Fruit fly (Drosophila melanogaster) whole organism, embryonic: ENCODE results near the gene LanB1.

Source experiments
- Aef1 ChIP-seq: fragments of 200-800 bp; sonication (Bioruptor generic); IDR thresholded peaks from 3 replicates; pipeline ENCODE4 v1.3.6; 2022; ENCODE audit warnings: missing biosample characterization, missing genetic modification characterization
- Antp ChIP-seq: fragments of 200-800 bp; sonication (Bioruptor generic); optimal IDR thresholded peaks from 3 replicates; lab custom pipeline; 2016; ENCODE audit warnings: missing biosample characterization, missing genetic modification characterization
- CG10209 ChIP-seq: fragments of 200-800 bp; sonication (Bioruptor generic); optimal IDR thresholded peaks from 3 replicates; lab custom pipeline; 2017; ENCODE audit warnings: missing biosample characterization, mild to moderate bottlenecking, missing genetic modification characterization, missing genetic modification reagents
- CG10979 ChIP-seq: fragments of 200-800 bp; sonication (Bioruptor generic); optimal IDR thresholded peaks from 2 replicates; lab custom pipeline; 2018; ENCODE audit warnings: missing biosample characterization, mild to moderate bottlenecking, missing genetic modification characterization, moderate library complexity
- CG11093 ChIP-seq: fragments of 200-800 bp; sonication (Bioruptor generic); IDR thresholded peaks from 3 replicates; pipeline ENCODE4 v1.3.6; 2022; ENCODE audit warnings: missing biosample characterization, missing genetic modification characterization
- CG1233 ChIP-seq: fragments of 200-800 bp; sonication (Bioruptor generic); optimal IDR thresholded peaks from 4 replicates; lab custom pipeline; 2018; ENCODE audit warnings: missing biosample characterization, mild to moderate bottlenecking, missing genetic modification characterization
- CG1647 ChIP-seq: fragments of 200-800 bp; sonication (Bioruptor generic); optimal IDR thresholded peaks from 3 replicates; lab custom pipeline; 2016; ENCODE audit warnings: missing biosample characterization, missing genetic modification characterization
- CG16779 ChIP-seq: fragments of 200-800 bp; sonication (Bioruptor generic); IDR thresholded peaks from 2 replicates; pipeline ENCODE4 v1.3.6; 2022; ENCODE audit warnings: missing biosample characterization, missing genetic modification characterization
- CG17328 ChIP-seq: fragments of 200-800 bp; sonication (Bioruptor generic); IDR thresholded peaks from 2 replicates; pipeline ENCODE4 v1.3.6; 2022; ENCODE audit warnings: missing biosample characterization, missing genetic modification characterization
- CG17612 ChIP-seq: fragments of 200-800 bp; sonication (Bioruptor generic); IDR thresholded peaks from 2 replicates; pipeline ENCODE4 v1.3.6; 2022; ENCODE audit warnings: missing biosample characterization, missing genetic modification characterization
- CG17829 ChIP-seq: fragments of 200-800 bp; optimal IDR thresholded peaks from 2 replicates; lab custom pipeline; 2019; ENCODE audit warnings: missing biosample characterization, mild to moderate bottlenecking, missing genetic modification characterization, moderate library complexity
- CG2120 ChIP-seq: fragments of 200-800 bp; sonication (Bioruptor generic); optimal IDR thresholded peaks from 3 replicates; lab custom pipeline; 2016; ENCODE audit warnings: missing biosample characterization, missing genetic modification characterization
- CG2199 ChIP-seq: fragments of 200-800 bp; sonication (Bioruptor generic); IDR thresholded peaks from 3 replicates; pipeline ENCODE4 v1.3.6; 2022; ENCODE audit warnings: missing biosample characterization, missing genetic modification characterization
- CG31388 ChIP-seq: fragments of 200-800 bp; sonication (Bioruptor generic); optimal IDR thresholded peaks from 2 replicates; lab custom pipeline; 2016; ENCODE audit warnings: missing biosample characterization, missing genetic modification characterization
- CG34224 ChIP-seq: fragments of 200-800 bp; sonication (Bioruptor generic); IDR thresholded peaks from 3 replicates; pipeline ENCODE4 v1.3.6; 2022; ENCODE audit warnings: missing biosample characterization, missing genetic modification characterization; ENCODE audit not compliant: partially characterized antibody
- CG3847 ChIP-seq: fragments of 200-800 bp; sonication (Bioruptor generic); IDR thresholded peaks from 2 replicates; pipeline ENCODE4 v1.3.6; 2022; ENCODE audit warnings: missing biosample characterization, missing genetic modification characterization
- CG43689 ChIP-seq: fragments of 200-800 bp; sonication (Bioruptor generic); IDR thresholded peaks from 2 replicates; pipeline ENCODE4 v1.3.6; 2022; ENCODE audit warnings: missing biosample characterization, missing genetic modification characterization
- CG4424 ChIP-seq: fragments of 200-800 bp; sonication (Bioruptor generic); optimal IDR thresholded peaks from 3 replicates; lab custom pipeline; 2016; ENCODE audit warnings: missing biosample characterization, missing genetic modification characterization
- CG6272 ChIP-seq: fragments of 200-800 bp; sonication (Bioruptor generic); IDR thresholded peaks from 2 replicates; pipeline ENCODE4 v1.3.6; 2022; ENCODE audit warnings: missing biosample characterization, missing genetic modification characterization
- CG6683 ChIP-seq: fragments of 200-800 bp; sonication (Bioruptor generic); optimal IDR thresholded peaks from 2 replicates; lab custom pipeline; 2017; ENCODE audit warnings: missing biosample characterization, mild to moderate bottlenecking, missing genetic modification characterization, missing genetic modification reagents
- CG7556 ChIP-seq: fragments of 200-800 bp; sonication (Bioruptor generic); optimal IDR thresholded peaks from 2 replicates; lab custom pipeline; 2017; ENCODE audit warnings: missing biosample characterization, mild to moderate bottlenecking, missing genetic modification characterization
- CG8281 ChIP-seq: fragments of 200-800 bp; sonication (Bioruptor generic); optimal IDR thresholded peaks from 2 replicates; lab custom pipeline; 2018; ENCODE audit warnings: missing biosample characterization, mild to moderate bottlenecking, missing genetic modification characterization, moderate library complexity
- CG9215 ChIP-seq: fragments of 200-800 bp; sonication (Bioruptor generic); IDR thresholded peaks from 2 replicates; pipeline ENCODE4 v1.3.6; 2022; ENCODE audit warnings: missing biosample characterization, missing genetic modification characterization
- Drgx ChIP-seq: fragments of 200-800 bp; sonication (Bioruptor generic); IDR thresholded peaks from 2 replicates; pipeline ENCODE4 v1.3.6; 2022; ENCODE audit warnings: missing biosample characterization, missing genetic modification characterization
- Gsc ChIP-seq: fragments of 200-800 bp; sonication (Bioruptor generic); IDR thresholded peaks from 2 replicates; pipeline ENCODE4 v1.3.6; 2022; ENCODE audit warnings: missing biosample characterization, missing genetic modification characterization
- Kr ChIP-seq: fragments of 200-800 bp; sonication (Bioruptor generic); optimal IDR thresholded peaks from 2 replicates; lab custom pipeline; 2017; ENCODE audit warnings: missing biosample characterization, mild to moderate bottlenecking, missing genetic modification characterization
- Mad ChIP-seq: fragments of 200-800 bp; sonication (Bioruptor generic); optimal IDR thresholded peaks from 2 replicates; lab custom pipeline; 2016; ENCODE audit warnings: missing biosample characterization, missing genetic modification characterization
- Meics ChIP-seq: fragments of 200-800 bp; sonication (Bioruptor generic); optimal IDR thresholded peaks from 2 replicates; lab custom pipeline; 2017; ENCODE audit warnings: missing biosample characterization, mild to moderate bottlenecking, missing genetic modification characterization
- Mes4 ChIP-seq: fragments of 200-800 bp; sonication (Bioruptor generic); optimal IDR thresholded peaks from 2 replicates; lab custom pipeline; 2016; ENCODE audit warnings: missing biosample characterization, missing genetic modification characterization
- Nf-YA ChIP-seq: fragments of 200-800 bp; sonication (Bioruptor generic); IDR thresholded peaks from 2 replicates; pipeline ENCODE4 v1.3.6; 2022; ENCODE audit warnings: missing biosample characterization, missing genetic modification characterization
- Poxn ChIP-seq: fragments of 200-800 bp; sonication (Bioruptor generic); IDR thresholded peaks from 2 replicates; pipeline ENCODE4 v1.3.6; 2022; ENCODE audit warnings: missing biosample characterization, missing genetic modification characterization
- Sox100B ChIP-seq: fragments of 200-800 bp; sonication (Bioruptor generic); optimal IDR thresholded peaks from 3 replicates; lab custom pipeline; 2018; ENCODE audit warnings: missing biosample characterization, mild to moderate bottlenecking, missing genetic modification characterization
- Vsx1 ChIP-seq: fragments of 200-800 bp; sonication (Bioruptor generic); optimal IDR thresholded peaks from 2 replicates; lab custom pipeline; 2017; ENCODE audit warnings: missing biosample characterization, mild to moderate bottlenecking, missing genetic modification characterization, missing genetic modification reagents
- ems ChIP-seq: fragments of 200-800 bp; sonication (Bioruptor generic); optimal IDR thresholded peaks from 3 replicates; lab custom pipeline; 2016; ENCODE audit warnings: missing biosample characterization, missing genetic modification characterization
- en ChIP-seq: fragments of 200-800 bp; sonication (Bioruptor generic); optimal IDR thresholded peaks from 2 replicates; lab custom pipeline; 2016; ENCODE audit warnings: missing biosample characterization, missing genetic modification characterization
- gem ChIP-seq: fragments of 200-800 bp; sonication (Bioruptor generic); optimal IDR thresholded peaks from 2 replicates; lab custom pipeline; 2019; ENCODE audit warnings: missing biosample characterization, mild to moderate bottlenecking, missing genetic modification characterization, moderate library complexity
- lbe ChIP-seq: fragments of 200-800 bp; sonication (Bioruptor generic); optimal IDR thresholded peaks from 2 replicates; lab custom pipeline; 2016; ENCODE audit warnings: missing biosample characterization, mild to moderate bottlenecking, missing genetic modification characterization
- lmd ChIP-seq: fragments of 200-800 bp; sonication (Bioruptor generic); IDR thresholded peaks from 2 replicates; pipeline ENCODE4 v1.3.6; 2022; ENCODE audit warnings: missing biosample characterization, missing genetic modification characterization
- lola ChIP-seq, 3 experiments: fragments of >200 bp in 2 of 3; fragments of 200-800 bp in 1 of 3; sonication (Bioruptor generic) in 1 of 3; optimal IDR thresholded peaks; 2 replicates each; lab custom pipeline; 2017 to 2019; ENCODE audit warnings: missing biosample characterization in 3 of 3, missing genetic modification characterization in 3 of 3, mild to moderate bottlenecking in 1 of 3, moderate library complexity in 1 of 3
- p53 ChIP-seq: fragments of 200-800 bp; sonication (Bioruptor generic); optimal IDR thresholded peaks from 2 replicates; lab custom pipeline; 2016; ENCODE audit warnings: missing biosample characterization, missing genetic modification characterization
- peb ChIP-seq: fragments of 200-800 bp; sonication (Bioruptor generic); IDR thresholded peaks from 2 replicates; pipeline ENCODE4 v1.3.6; 2022; ENCODE audit warnings: missing biosample characterization, missing genetic modification characterization
- schlank ChIP-seq: fragments of 200-800 bp; sonication (Bioruptor generic); optimal IDR thresholded peaks from 2 replicates; lab custom pipeline; 2018; ENCODE audit warnings: missing biosample characterization, mild to moderate bottlenecking, missing genetic modification characterization
- sd ChIP-seq: fragments of 200-800 bp; sonication (Bioruptor generic); optimal IDR thresholded peaks from 3 replicates; lab custom pipeline; 2018; ENCODE audit warnings: missing biosample characterization, mild to moderate bottlenecking, missing genetic modification characterization, moderate library complexity
- sisA ChIP-seq: fragments of 200-800 bp; sonication (Bioruptor generic); IDR thresholded peaks from 2 replicates; pipeline ENCODE4 v1.3.6; 2022; ENCODE audit warnings: missing biosample characterization, missing genetic modification characterization
- ssp ChIP-seq: fragments of 200-800 bp; sonication (Bioruptor generic); IDR thresholded peaks from 2 replicates; pipeline ENCODE4 v1.3.6; 2022; ENCODE audit warnings: missing biosample characterization, missing genetic modification characterization
- tgo ChIP-seq: fragments of 200-800 bp; sonication (Bioruptor generic); IDR thresholded peaks from 3 replicates; pipeline ENCODE4 v1.3.6; 2022; ENCODE audit warnings: missing biosample characterization, missing genetic modification characterization
- tna ChIP-seq: fragments of 200-800 bp; sonication (Bioruptor generic); IDR thresholded peaks from 2 replicates; pipeline ENCODE4 v1.3.6; 2022; ENCODE audit warnings: missing biosample characterization, missing genetic modification characterization; ENCODE audit not compliant: partially characterized antibody
- ttk ChIP-seq: fragments of 200-800 bp; sonication (Bioruptor generic); IDR thresholded peaks from 2 replicates; pipeline ENCODE4 v2.1.2; 2022; ENCODE audit warnings: missing biosample characterization, missing genetic modification characterization
- zen2 ChIP-seq: fragments of 200-800 bp; sonication (Bioruptor generic); IDR thresholded peaks from 3 replicates; pipeline ENCODE4 v1.3.6; 2022; ENCODE audit warnings: missing biosample characterization, missing genetic modification characterization; ENCODE audit not compliant: partially characterized antibody
- zfh1 ChIP-seq: fragments of 200-800 bp; sonication (Bioruptor generic); IDR thresholded peaks from 3 replicates; pipeline ENCODE4 v1.3.6; 2022; ENCODE audit warnings: missing biosample characterization, missing genetic modification characterization

Gene LanB1

dm6 chr2L:7799804-7800433 lies 11.3 kb upstream of the LanB1 start, which contains the start of the genes Herp and r2d2 (continued):
- TF ChIP-seq CG3847 (GFP tag; lab: Robert Waterston, UW) (peak; percentile 92), CG4424 (peak; percentile 93), gem (tag; lab: Kevin White, UChicago) (peak; percentile 93), CG7556 (GFP tag; lab: Kevin White, UChicago) (peak; percentile 87), Drgx (GFP tag; lab: Robert Waterston, UW) (peak; percentile 84), Nf-YA (GFP tag; lab: Robert Waterston, UW) (peak; percentile 63), CG17328 (GFP tag; lab: Robert Waterston, UW) (peak; percentile 73), schlank (tag; lab: Kevin White, UChicago) (peak; percentile 85), sisA (peak; percentile 90), CG2120 (GFP tag; lab: Kevin White, UChicago) (peak; percentile 96), lmd (GFP tag; lab: Robert Waterston, UW) (peak; percentile 90), Mes4 (GFP tag; lab: Kevin White, UChicago) (peak; percentile 86), Antp (GFP tag; lab: Kevin White, UChicago) (peak; percentile 96), CG8281 (tag; lab: Kevin White, UChicago) (peak; percentile 84), Sox100B (GFP tag; lab: Kevin White, UChicago) (peak; percentile 84), CG31388 (GFP tag; lab: Kevin White, UChicago) (peak; percentile 75), tna (no peak; the same call in 1 of the 2 replicates), tgo (GFP tag; lab: Robert Waterston, UW) (peak; percentile 91), Vsx1 (GFP tag; lab: Kevin White, UChicago) (peak; percentile 57), Mad (GFP tag; lab: Kevin White, UChicago) (peak; percentile 86), Kr (GFP tag; lab: Kevin White, UChicago) (no peak), CG43689 (GFP tag; lab: Robert Waterston, UW) (peak; percentile 41; the same call in 1 of the 2 replicates), CG16779 (no peak), CG6683 (GFP tag; lab: Kevin White, UChicago) (peak; percentile 62), zen2 (peak; percentile 47; the same call in 1 of the 3 replicates), ems (GFP tag; lab: Kevin White, UChicago) (peak; percentile 91), CG10209 (peak; percentile 88), CG34224 (GFP tag; lab: Robert Waterston, UW) (peak; percentile 81), zfh1 (GFP tag; lab: Robert Waterston, UW) (peak; percentile 86), peb (GFP tag; lab: Robert Waterston, UW) (peak; percentile 88), Aef1 (peak; percentile 91), CG9215 (peak; percentile 90), CG10979 (peak; percentile 81), CG11093 (GFP tag; lab: Robert Waterston, UW) (peak; percentile 85; the same call in 2 of the 3 replicates), ssp (GFP tag; lab: Robert Waterston, UW) (peak; percentile 75), ttk (peak; percentile 76), lola (GFP tag; optimal IDR thresholded peaks at IDR 0.05; lab: Kevin White, UChicago) (peak in 1 of 3 experiments; percentile 91), p53 (peak; percentile 92), sd (tag; lab: Kevin White, UChicago) (peak; percentile 75), CG2199 (GFP tag; lab: Robert Waterston, UW) (0 out of 3 replicates have a peak, but pooled peaks have one; percentile 7), CG17612 (peak; percentile 43; the same call in 1 of the 2 replicates), CG1647 (GFP tag; lab: Kevin White, UChicago) (peak; percentile 94), en (GFP tag; lab: Kevin White, UChicago) (peak; percentile 87), CG6272 (peak; percentile 84), Meics (peak; percentile 92), Poxn (GFP tag; lab: Robert Waterston, UW) (peak; percentile 83), CG17829 (tag; lab: Kevin White, UChicago) (peak; percentile 89), Gsc (GFP tag; lab: Robert Waterston, UW) (no peak; the same call in 1 of the 2 replicates), CG1233 (GFP tag; lab: Kevin White, UChicago) (peak; percentile 89), lbe (peak; percentile 8)
